Worm (Caenorhabditis elegans) whole organism, L3 larva: ENCODE data around the gene C29H12.2.

Experiments
- aly-2 ChIP-seq: fragments of 150-350 bp; optimal IDR thresholded peaks from 2 replicates; lab custom pipeline; 2014; ENCODE audit warnings: missing biosample characterization, missing genetic modification characterization
- ama-1 ChIP-seq: fragments of 150-350 bp; optimal IDR thresholded peaks from 2 replicates; lab custom pipeline; 2018
- ceh-28 ChIP-seq: fragments of 150-350 bp; optimal IDR thresholded peaks from 2 replicates; lab custom pipeline; 2014; ENCODE audit warnings: missing biosample characterization, missing genetic modification reagents, missing genetic modification characterization
- ceh-82 ChIP-seq: fragments of 150-350 bp; optimal IDR thresholded peaks from 2 replicates; lab custom pipeline; 2014; ENCODE audit warnings: missing biosample characterization, missing genetic modification characterization
- ceh-9 ChIP-seq: sonication (generic microtip); optimal IDR thresholded peaks from 2 replicates; lab custom pipeline; 2018; ENCODE audit warnings: missing biosample characterization, missing genetic modification characterization
- egl-27 ChIP-seq: sonication (generic microtip); optimal IDR thresholded peaks from 4 replicates; lab custom pipeline; 2017; ENCODE audit warnings: missing biosample characterization, missing genetic modification reagents, missing genetic modification characterization
- egl-5 ChIP-seq: fragments of 150-350 bp; optimal IDR thresholded peaks from 2 replicates; lab custom pipeline; 2017; ENCODE audit warnings: missing biosample characterization, missing genetic modification reagents, missing genetic modification characterization, inconsistent platforms
- elt-2 ChIP-seq: sonication (generic microtip); optimal IDR thresholded peaks from 2 replicates; lab custom pipeline; 2016; ENCODE audit warnings: missing genetic modification reagents, mild to moderate bottlenecking, missing genetic modification characterization, missing compliant biosample characterization
- fkh-10 ChIP-seq: sonication (generic microtip); optimal IDR thresholded peaks from 2 replicates; lab custom pipeline; 2017; ENCODE audit warnings: missing biosample characterization, missing genetic modification reagents, missing genetic modification characterization
- fos-1 ChIP-seq: fragments of 150-350 bp; optimal IDR thresholded peaks from 2 replicates; lab custom pipeline; 2014; ENCODE audit warnings: missing biosample characterization, missing genetic modification characterization
- jun-1 ChIP-seq: fragments of 150-350 bp; optimal IDR thresholded peaks from 2 replicates; lab custom pipeline; 2014; ENCODE audit warnings: missing biosample characterization, missing genetic modification reagents, missing genetic modification characterization
- lin-15B ChIP-seq: fragments of 150-350 bp; optimal IDR thresholded peaks from 2 replicates; lab custom pipeline; 2014; ENCODE audit warnings: missing biosample characterization, missing genetic modification characterization
- lsy-12 ChIP-seq: sonication (generic microtip); optimal IDR thresholded peaks from 2 replicates; lab custom pipeline; 2016; ENCODE audit warnings: mild to moderate bottlenecking, missing genetic modification characterization, missing compliant biosample characterization
- mdl-1 ChIP-seq: fragments of 150-350 bp; optimal IDR thresholded peaks from 2 replicates; lab custom pipeline; 2014; ENCODE audit warnings: missing biosample characterization, missing genetic modification characterization
- mml-1 ChIP-seq: fragments of 150-350 bp; sonication (generic microtip); optimal IDR thresholded peaks from 3 replicates; lab custom pipeline; 2014; ENCODE audit warnings: missing biosample characterization, missing genetic modification characterization
- nfya-1 ChIP-seq: sonication (generic microtip); optimal IDR thresholded peaks from 2 replicates; lab custom pipeline; 2017; ENCODE audit warnings: missing genetic modification characterization, mild to moderate bottlenecking, missing compliant biosample characterization, antibody characterized with exemption, moderate library complexity; ENCODE audit not compliant: insufficient read depth
- nhr-11 ChIP-seq: fragments of 150-350 bp; optimal IDR thresholded peaks from 2 replicates; lab custom pipeline; 2014; ENCODE audit warnings: missing biosample characterization, missing genetic modification characterization
- nhr-12 ChIP-seq: fragments of 150-350 bp; optimal IDR thresholded peaks from 2 replicates; lab custom pipeline; 2014; ENCODE audit warnings: missing biosample characterization, missing genetic modification characterization
- nhr-25 ChIP-seq: sonication (generic microtip); optimal IDR thresholded peaks from 2 replicates; lab custom pipeline; 2017; ENCODE audit warnings: missing biosample characterization, missing genetic modification characterization
- nhr-43 ChIP-seq: sonication (generic microtip); optimal IDR thresholded peaks from 2 replicates; lab custom pipeline; 2016; ENCODE audit warnings: mild to moderate bottlenecking, missing genetic modification characterization, missing compliant biosample characterization; ENCODE audit not compliant: poor library complexity, severe bottlenecking
- nhr-67 ChIP-seq: fragments of 150-350 bp; optimal IDR thresholded peaks from 2 replicates; lab custom pipeline; 2014; ENCODE audit warnings: missing biosample characterization, missing genetic modification characterization
- nhr-77 ChIP-seq: fragments of 150-350 bp; optimal IDR thresholded peaks from 2 replicates; lab custom pipeline; 2014; ENCODE audit warnings: missing biosample characterization, missing genetic modification characterization
- pha-4 ChIP-seq: fragments of 150-350 bp; optimal IDR thresholded peaks from 2 replicates; lab custom pipeline; 2014; ENCODE audit warnings: missing biosample characterization, missing genetic modification reagents, missing genetic modification characterization
- pqm-1 ChIP-seq: fragments of 150-350 bp; optimal IDR thresholded peaks from 2 replicates; lab custom pipeline; 2017; ENCODE audit warnings: missing biosample characterization, missing genetic modification characterization, inconsistent platforms
- sea-2 ChIP-seq: fragments of 150-350 bp; sonication (generic microtip); optimal IDR thresholded peaks from 4 replicates; lab custom pipeline; 2014; ENCODE audit warnings: missing biosample characterization, missing genetic modification reagents, missing genetic modification characterization
- skn-1 ChIP-seq: fragments of 150-350 bp; optimal IDR thresholded peaks from 2 replicates; lab custom pipeline; 2014; ENCODE audit warnings: missing biosample characterization, missing genetic modification characterization
- snpc-4 ChIP-seq: fragments of 150-350 bp; optimal IDR thresholded peaks from 2 replicates; lab custom pipeline; 2014; ENCODE audit warnings: missing biosample characterization, missing genetic modification characterization
- tbx-2 ChIP-seq: sonication (generic microtip); optimal IDR thresholded peaks from 2 replicates; lab custom pipeline; 2016; ENCODE audit warnings: mild to moderate bottlenecking, missing genetic modification characterization, missing compliant biosample characterization
- unc-62 ChIP-seq: fragments of 150-350 bp; sonication (generic microtip); optimal IDR thresholded peaks from 4 replicates; lab custom pipeline; 2014; ENCODE audit warnings: missing biosample characterization, missing genetic modification reagents, missing genetic modification characterization
- ztf-11 ChIP-seq: fragments of 150-350 bp; optimal IDR thresholded peaks from 2 replicates; lab custom pipeline; 2014; ENCODE audit warnings: missing biosample characterization, missing genetic modification characterization
- ztf-4 ChIP-seq: fragments of 150-350 bp; optimal IDR thresholded peaks from 2 replicates; lab custom pipeline; 2014; ENCODE audit warnings: missing biosample characterization, missing genetic modification characterization

C29H12.2 gene

ce11 chrII:6107773-6108172 is 15.8 kb upstream of the C29H12.2 start:
- TF ChIP-seq nhr-25 (tag; lab: Kevin White, UChicago) (no peak), mdl-1 (tag; lab: Kevin White, UChicago) (no peak), sea-2 (GFP tag; lab: Kevin White, UChicago) (no peak), ztf-11 (tag; lab: Kevin White, UChicago) (no peak), unc-62 (GFP tag; lab: Kevin White, UChicago) (no peak), ama-1 (lab: Kevin White, UChicago) (no peak), egl-5 (tag; lab: Kevin White, UChicago) (no peak), nhr-11 (tag; lab: Kevin White, UChicago) (no peak), lin-15B (no peak)

ce11 chrII:6109989-6110388 is 13.6 kb upstream of the C29H12.2 start:
- TF ChIP-seq nfya-1 (tag; lab: Kevin White, UChicago), result no peak

DNA sequence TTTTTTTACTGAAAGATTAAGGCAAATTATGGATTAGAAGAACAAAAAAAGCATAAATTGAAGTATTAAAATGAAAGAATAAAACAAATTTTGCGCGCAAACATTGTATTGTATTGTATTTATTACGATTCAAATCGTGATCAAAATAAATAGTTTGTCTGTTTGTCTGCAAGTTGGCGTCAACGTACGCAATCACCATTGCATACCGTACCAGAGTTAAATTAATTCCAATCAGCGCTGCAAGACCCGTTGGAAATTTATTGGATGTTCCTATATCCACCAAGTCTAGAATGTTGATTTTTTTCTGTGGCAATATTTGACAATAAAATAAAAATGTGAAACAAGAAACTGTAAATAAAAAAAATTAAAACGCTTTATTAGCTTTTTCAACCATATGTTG is 10.4 kb upstream of the C29H12.2 start, which contains the start of gene heri-1:
Gene heri-1 (minus strand): TSS at position 8 of the 400 bp plus-strand sequence.
- TF ChIP-seq aly-2 (tag; lab: Kevin White, UChicago) (no peak), ztf-11 (tag; lab: Kevin White, UChicago) (no peak)
- TF ChIP-seq, all 47 proteins: peak for 0

ce11 chrII:6113842-6114441 is 9.7 kb upstream of the C29H12.2 start:
- TF ChIP-seq mml-1 (tag; lab: Kevin White, UChicago) (no peak), egl-27 (tag; lab: Kevin White, UChicago) (no peak), fos-1 (tag; lab: Kevin White, UChicago) (no peak), tbx-2 (tag; lab: Kevin White, UChicago) (no peak), ceh-9 (no peak), ztf-11 (tag; lab: Kevin White, UChicago) (no peak), nhr-12 (no peak), ceh-82 (no peak), nhr-25 (tag; lab: Kevin White, UChicago) (no peak), fkh-10 (GFP tag; lab: Kevin White, UChicago) (no peak), aly-2 (tag; lab: Kevin White, UChicago) (no peak), lsy-12 (tag; lab: Kevin White, UChicago) (no peak), elt-2 (no peak), ceh-28 (tag; lab: Kevin White, UChicago) (no peak), snpc-4 (tag; lab: Kevin White, UChicago) (no peak), pqm-1 (tag; lab: Kevin White, UChicago) (no peak), ama-1 (lab: Kevin White, UChicago) (no peak)

- TF ChIP-seq egl-27 (tag; lab: Kevin White, UChicago), result no peak
- no peak for TF ChIP-seq ztf-4
- TF ChIP-seq nhr-25 (tag; lab: Kevin White, UChicago), result no peak
- no peak for TF ChIP-seq nhr-43
- TF ChIP-seq pha-4 (tag; lab: Kevin White, UChicago), result no peak
- no peak for TF ChIP-seq nhr-67 (tag; lab: Kevin White, UChicago)
- TF ChIP-seq jun-1 (tag; lab: Kevin White, UChicago), result no peak
- TF ChIP-seq ceh-9, result no peak
- no peak for TF ChIP-seq lsy-12 (tag; lab: Kevin White, UChicago)
- TF ChIP-seq fkh-10 (GFP tag; lab: Kevin White, UChicago), result no peak
- no peak for TF ChIP-seq nhr-11 (tag; lab: Kevin White, UChicago)
- no peak for TF ChIP-seq mml-1 (tag; lab: Kevin White, UChicago)
- no peak for TF ChIP-seq tbx-2 (tag; lab: Kevin White, UChicago)
These were observed 8.3 kb upstream of the C29H12.2 start for ce11 chrII:6115283-6115682.

DNA sequence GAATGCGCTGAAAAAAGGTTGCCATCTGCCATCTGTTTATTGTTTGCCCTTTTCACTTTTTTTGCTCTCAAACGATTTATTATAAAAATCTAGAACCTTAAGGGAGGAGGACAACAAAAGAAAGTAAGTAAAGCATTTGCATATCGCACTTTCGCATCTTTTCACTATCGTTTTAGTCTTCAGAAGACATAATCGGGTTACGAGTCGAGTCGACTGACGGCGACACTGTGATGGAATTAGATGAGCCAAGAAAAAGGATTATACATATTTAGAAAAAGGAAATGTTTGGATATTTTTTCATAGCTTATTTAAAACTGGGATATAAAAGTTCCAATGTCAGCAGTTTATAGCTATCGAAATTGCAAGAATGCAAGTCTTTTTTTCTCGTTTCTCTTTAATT is 6.9 kb upstream of the C29H12.2 start:
- no peak for TF ChIP-seq skn-1
- TF ChIP-seq nhr-12, result no peak
- TF ChIP-seq nhr-77 (tag; lab: Kevin White, UChicago), result no peak
- no peak for TF ChIP-seq pqm-1 (tag; lab: Kevin White, UChicago)
